Worm (Caenorhabditis elegans) whole organism, young adult: ENCODE results near the gene ZK1067.3.

Experiments
- bed-1 ChIP-seq: fragments of 200-800 bp; sonication (Bioruptor generic); IDR thresholded peaks from 2 replicates; pipeline ENCODE4 v1.3.6; 2022; ENCODE audit warnings: missing genetic modification reagents, missing genetic modification characterization, missing compliant biosample characterization
- efl-1 ChIP-seq: fragments of 150-350 bp; optimal IDR thresholded peaks from 2 replicates; lab custom pipeline; 2014; ENCODE audit warnings: missing biosample characterization, missing genetic modification reagents, missing genetic modification characterization
- lsy-27 ChIP-seq: sonication (generic microtip); optimal IDR thresholded peaks from 2 replicates; lab custom pipeline; 2017; ENCODE audit warnings: missing genetic modification characterization, mild to moderate bottlenecking, missing compliant biosample characterization, antibody characterized with exemption, missing genotype, borderline replicate concordance; ENCODE audit not compliant: insufficient read depth
- nfya-2 ChIP-seq: fragments of 200-800 bp; sonication (Bioruptor generic); IDR thresholded peaks from 2 replicates; pipeline ENCODE4 v1.3.6; 2022; ENCODE audit warnings: missing genetic modification reagents, missing genetic modification characterization, missing compliant biosample characterization
- pbrm-1 ChIP-seq: fragments of 200-800 bp; sonication (Bioruptor generic); IDR thresholded peaks from 2 replicates; pipeline ENCODE4 v1.3.6; 2022; ENCODE audit warnings: missing genetic modification reagents, missing genetic modification characterization, missing compliant biosample characterization
- pha-4 ChIP-seq: fragments of 150-350 bp; sonication (generic microtip); optimal IDR thresholded peaks from 2 replicates; lab custom pipeline; 2014; ENCODE audit warnings: missing biosample characterization, missing genetic modification reagents, missing genetic modification characterization
- unc-130 ChIP-seq: sonication (generic microtip); optimal IDR thresholded peaks from 2 replicates; lab custom pipeline; 2016; ENCODE audit warnings: missing genetic modification reagents, missing genetic modification characterization, missing compliant biosample characterization

ce11 chrII:9210076-9210475 lies 13.0 kb upstream of the ZK1067.3 start, which contains the start of gene ZK1067.4:
- TF ChIP-seq pha-4 (tag; lab: Kevin White, UChicago): no peak
- TF ChIP-seq lsy-27: no peak
- TF ChIP-seq nfya-2 (GFP tag; lab: Robert Waterston, UW): no peak
- no peak for TF ChIP-seq bed-1
- no peak for TF ChIP-seq unc-130
- TF ChIP-seq efl-1 (GFP tag; lab: Kevin White, UChicago): no peak
- TF ChIP-seq pbrm-1 (GFP tag; lab: Robert Waterston, UW): no peak
